Worm (Caenorhabditis elegans) whole organism, young adult: Measurements from ENCODE around the gene F58E1.13.

Experiments
- B0035.1 ChIP-seq: sonication (generic microtip); optimal IDR thresholded peaks from 2 replicates; lab custom pipeline; 2016; ENCODE audit warnings: missing genetic modification characterization, mild to moderate bottlenecking, missing compliant biosample characterization, missing genotype, missing genetic modification reagents
- B0336.3 ChIP-seq: fragments of 200-800 bp; sonication (Bioruptor generic); IDR thresholded peaks from 2 replicates; pipeline ENCODE4 v1.3.6; 2022; ENCODE audit warnings: missing genetic modification characterization, missing compliant biosample characterization
- F23B12.7 ChIP-seq: sonication (generic microtip); optimal IDR thresholded peaks from 2 replicates; lab custom pipeline; 2017; ENCODE audit warnings: missing genetic modification characterization, mild to moderate bottlenecking, missing compliant biosample characterization, antibody characterized with exemption, moderate library complexity; ENCODE audit not compliant: insufficient read depth
- F37B4.10 ChIP-seq: fragments of 200-800 bp; sonication (Bioruptor generic); IDR thresholded peaks from 2 replicates; pipeline ENCODE4 v1.3.6; 2022; ENCODE audit warnings: missing genetic modification characterization, missing compliant biosample characterization
- F49E8.2 ChIP-seq: sonication (generic microtip); optimal IDR thresholded peaks from 3 replicates; lab custom pipeline; 2017; ENCODE audit warnings: missing genetic modification characterization, mild to moderate bottlenecking, missing compliant biosample characterization, antibody characterized with exemption, moderate library complexity; ENCODE audit not compliant: insufficient read depth
- K12H6.12 ChIP-seq: fragments of 200-800 bp; sonication (Bioruptor generic); optimal IDR thresholded peaks from 2 replicates; lab custom pipeline; 2018; ENCODE audit warnings: mild to moderate bottlenecking, missing genetic modification characterization, missing compliant biosample characterization
- Y67H2A.10 ChIP-seq: fragments of 200-800 bp; sonication (Bioruptor generic); conservative IDR thresholded peaks from 2 replicates; pipeline ENCODE4 v1.3.6; 2022; ENCODE audit warnings: missing genetic modification reagents, missing genetic modification characterization, missing compliant biosample characterization
- ama-1 ChIP-seq, 3 experiments: fragments of 150-350 bp in 1 of 3; sonication (generic microtip) in 2 of 3; optimal IDR thresholded peaks; 2 replicates each; lab custom pipeline; 2014 to 2018; ENCODE audit warnings: missing biosample characterization in 2 of 3, missing genetic modification characterization in 2 of 3, missing genetic modification reagents in 2 of 3
- aptf-2 ChIP-seq: fragments of 200-800 bp; sonication (Bioruptor generic); conservative IDR thresholded peaks from 2 replicates; pipeline ENCODE4 v1.3.6; 2022; ENCODE audit warnings: missing genetic modification reagents, missing genetic modification characterization, missing compliant biosample characterization
- attf-3 ChIP-seq: fragments of 200-800 bp; sonication (Bioruptor generic); conservative IDR thresholded peaks from 2 replicates; pipeline ENCODE4 v1.3.6; 2022; ENCODE audit warnings: missing genetic modification reagents, missing genetic modification characterization, missing compliant biosample characterization
- bed-1 ChIP-seq: fragments of 200-800 bp; sonication (Bioruptor generic); IDR thresholded peaks from 2 replicates; pipeline ENCODE4 v1.3.6; 2022; ENCODE audit warnings: missing genetic modification reagents, missing genetic modification characterization, missing compliant biosample characterization
- ceh-79 ChIP-seq: sonication (generic microtip); optimal IDR thresholded peaks from 2 replicates; lab custom pipeline; 2017; ENCODE audit warnings: mild to moderate bottlenecking, missing genetic modification characterization, missing compliant biosample characterization
- chd-7 ChIP-seq: sonication (generic microtip); optimal IDR thresholded peaks from 2 replicates; lab custom pipeline; 2016; ENCODE audit warnings: mild to moderate bottlenecking, missing genetic modification characterization, moderate library complexity, missing compliant biosample characterization
- dpff-1 ChIP-seq: sonication (generic microtip); optimal IDR thresholded peaks from 2 replicates; lab custom pipeline; 2017; ENCODE audit warnings: mild to moderate bottlenecking, missing genetic modification characterization, missing compliant biosample characterization
- dpl-1 ChIP-seq: fragments of 150-350 bp; optimal IDR thresholded peaks from 2 replicates; lab custom pipeline; 2014; ENCODE audit warnings: missing biosample characterization, missing genetic modification reagents, missing genetic modification characterization
- efl-1 ChIP-seq: fragments of 150-350 bp; optimal IDR thresholded peaks from 2 replicates; lab custom pipeline; 2014; ENCODE audit warnings: missing biosample characterization, missing genetic modification reagents, missing genetic modification characterization
- ets-4 ChIP-seq: fragments of 200-800 bp; sonication (Bioruptor generic); optimal IDR thresholded peaks from 2 replicates; lab custom pipeline; 2018; ENCODE audit warnings: mild to moderate bottlenecking, missing genetic modification characterization, missing compliant biosample characterization
- him-1 ChIP-seq: sonication (generic microtip); optimal IDR thresholded peaks from 2 replicates; lab custom pipeline; 2016; ENCODE audit warnings: missing genotype, missing genetic modification reagents, missing genetic modification characterization, missing compliant biosample characterization
- hmg-1.2 ChIP-seq: fragments of 200-800 bp; sonication (Bioruptor generic); IDR thresholded peaks from 2 replicates; pipeline ENCODE4 v1.3.6; 2022; ENCODE audit warnings: missing genetic modification reagents, missing genetic modification characterization, missing compliant biosample characterization
- lag-1 ChIP-seq: fragments of 200-800 bp; sonication (Bioruptor generic); IDR thresholded peaks from 2 replicates; pipeline ENCODE4 v1.3.6; 2022; ENCODE audit warnings: missing genetic modification reagents, missing genetic modification characterization, missing compliant biosample characterization
- lin-26 ChIP-seq: fragments of 200-800 bp; sonication (Bioruptor generic); IDR thresholded peaks from 2 replicates; pipeline ENCODE4 v1.3.6; 2022; ENCODE audit warnings: missing genetic modification reagents, missing genetic modification characterization, missing compliant biosample characterization
- madf-3 ChIP-seq: fragments of 200-800 bp; sonication (Bioruptor generic); IDR thresholded peaks from 2 replicates; pipeline ENCODE4 v1.3.6; 2022; ENCODE audit warnings: missing genetic modification reagents, missing genetic modification characterization, missing compliant biosample characterization
- madf-6 ChIP-seq: fragments of 200-800 bp; sonication (Bioruptor generic); IDR thresholded peaks from 2 replicates; pipeline ENCODE4 v1.3.6; 2022; ENCODE audit warnings: missing genetic modification reagents, missing genetic modification characterization, missing compliant biosample characterization
- mes-4 ChIP-seq: sonication (generic microtip); optimal IDR thresholded peaks from 2 replicates; lab custom pipeline; 2016; ENCODE audit warnings: missing genotype, missing genetic modification characterization, missing compliant biosample characterization
- nhr-80 ChIP-seq: sonication (generic microtip); optimal IDR thresholded peaks from 2 replicates; lab custom pipeline; 2016; ENCODE audit warnings: missing genetic modification characterization, missing compliant biosample characterization
- rec-8 ChIP-seq, 2 experiments: sonication (generic microtip); optimal IDR thresholded peaks; 2 replicates each; lab custom pipeline; 2016; ENCODE audit warnings: mild to moderate bottlenecking in 2 of 2, missing genetic modification characterization in 2 of 2, missing genetic modification reagents in 2 of 2, missing genotype in 2 of 2, missing biosample characterization in 1 of 2, missing compliant biosample characterization in 1 of 2, moderate library complexity in 1 of 2
- snpc-1.3 ChIP-seq: sonication (generic microtip); optimal IDR thresholded peaks from 2 replicates; lab custom pipeline; 2017; ENCODE audit warnings: missing genetic modification characterization, mild to moderate bottlenecking, missing compliant biosample characterization, antibody characterized with exemption, moderate library complexity, missing genotype, missing genetic modification reagents; ENCODE audit not compliant: insufficient read depth
- tlf-1 ChIP-seq: fragments of 200-800 bp; sonication (Bioruptor generic); optimal IDR thresholded peaks from 2 replicates; lab custom pipeline; 2018; ENCODE audit warnings: mild to moderate bottlenecking, missing genetic modification characterization, missing compliant biosample characterization
- xnd-1 ChIP-seq: sonication (generic microtip); optimal IDR thresholded peaks from 2 replicates; lab custom pipeline; 2016; ENCODE audit warnings: missing genotype, missing genetic modification reagents, missing genetic modification characterization, missing compliant biosample characterization
- zfh-2 ChIP-seq: fragments of 200-800 bp; sonication (Bioruptor generic); conservative IDR thresholded peaks from 2 replicates; pipeline ENCODE4 v1.3.6; 2022; ENCODE audit warnings: missing genetic modification reagents, missing genetic modification characterization, missing compliant biosample characterization
- ztf-18 ChIP-seq: sonication (generic microtip); optimal IDR thresholded peaks from 2 replicates; lab custom pipeline; 2016; ENCODE audit warnings: missing genotype, mild to moderate bottlenecking, missing genetic modification characterization, missing compliant biosample characterization
- ztf-25 ChIP-seq: fragments of 200-800 bp; sonication (Bioruptor generic); IDR thresholded peaks from 2 replicates; pipeline ENCODE4 v1.3.6; 2022; ENCODE audit warnings: missing genetic modification reagents, missing genetic modification characterization, missing compliant biosample characterization

Gene F58E1.13

DNA sequence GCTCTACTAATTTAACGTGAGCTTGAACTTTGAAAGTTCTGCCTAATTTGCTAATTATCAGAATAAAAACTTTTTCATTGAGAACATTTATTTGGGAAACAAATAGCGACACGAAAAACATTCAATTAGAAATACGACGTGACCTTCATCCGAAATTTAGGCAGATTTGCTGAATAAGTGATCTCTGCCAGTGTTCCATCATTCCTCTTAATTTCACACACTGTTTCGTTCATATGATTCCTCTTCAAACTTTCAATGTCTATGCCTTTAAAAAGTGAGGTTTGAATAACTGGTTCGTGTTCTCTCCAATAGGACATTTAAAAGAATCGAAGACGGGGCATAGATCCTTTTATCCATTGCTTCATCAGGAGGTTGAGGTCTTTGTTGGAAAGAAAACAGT lies 45.2 kb downstream of the F58E1.13 start, which contains the start of gene fbxb-20 (continued):
- TF ChIP-seq ets-4 (GFP tag; lab: Kevin White, UChicago) = no peak

DNA sequence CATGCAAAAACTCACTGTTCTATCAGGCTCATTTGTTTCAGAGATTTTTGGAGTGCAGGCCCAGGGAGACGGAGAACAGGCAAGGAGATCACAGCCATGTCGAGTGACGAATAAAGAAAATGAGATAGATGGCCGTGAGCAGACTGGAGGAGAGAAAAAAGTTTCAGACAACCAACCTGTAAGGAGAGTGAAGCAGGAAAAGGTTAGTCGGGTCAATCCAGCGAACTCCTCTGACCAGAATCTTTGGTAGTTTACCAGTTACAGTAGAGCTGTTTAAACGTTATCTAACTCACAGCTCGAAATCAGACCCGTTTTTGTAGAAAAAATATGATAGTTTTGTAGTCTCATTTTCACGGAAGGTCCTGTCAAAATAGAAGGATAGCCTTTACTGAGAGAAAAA lies 46.9 kb downstream of the F58E1.13 start, which contains the start of gene fbxb-21:
Gene fbxb-21 (minus strand): TSS at position 101 of the 400 bp plus-strand sequence.
- no peak for TF ChIP-seq tlf-1 (GFP tag; lab: Kevin White, UChicago)
- no peak for TF ChIP-seq snpc-1.3 (tag; lab: Kevin White, UChicago)
- no peak for TF ChIP-seq F37B4.10 (GFP tag; lab: Robert Waterston, UW)
- TF ChIP-seq dpl-1 = no peak
- TF ChIP-seq ztf-18 = no peak
- TF ChIP-seq ceh-79 (tag; lab: Kevin White, UChicago) = no peak
- no peak for TF ChIP-seq madf-3 (GFP tag; lab: Robert Waterston, UW)
- no peak for TF ChIP-seq madf-6 (GFP tag; lab: Robert Waterston, UW)
- TF ChIP-seq dpff-1 = no peak
- no peak for TF ChIP-seq Y67H2A.10 (GFP tag; lab: Robert Waterston, UW)
- no peak for TF ChIP-seq lin-26
- TF ChIP-seq B0336.3 (GFP tag; lab: Robert Waterston, UW) = no peak
- no peak for TF ChIP-seq K12H6.12
- no peak for TF ChIP-seq rec-8 (tag; optimal IDR thresholded peaks at IDR 0.05; lab: Kevin White, UChicago)
- no peak for TF ChIP-seq efl-1 (GFP tag; lab: Kevin White, UChicago)
- no peak for TF ChIP-seq B0035.1 (tag; lab: Kevin White, UChicago)
- TF ChIP-seq attf-3 (GFP tag; lab: Robert Waterston, UW) = no peak
- no peak for TF ChIP-seq ztf-25 (GFP tag; lab: Robert Waterston, UW)
- TF ChIP-seq F23B12.7 = no peak
- no peak for TF ChIP-seq ama-1 (optimal IDR thresholded peaks at IDR 0.05; lab: Kevin White, UChicago)
- no peak for TF ChIP-seq ama-1 (GFP tag; optimal IDR thresholded peaks at IDR 0.05; lab: Kevin White, UChicago)

DNA sequence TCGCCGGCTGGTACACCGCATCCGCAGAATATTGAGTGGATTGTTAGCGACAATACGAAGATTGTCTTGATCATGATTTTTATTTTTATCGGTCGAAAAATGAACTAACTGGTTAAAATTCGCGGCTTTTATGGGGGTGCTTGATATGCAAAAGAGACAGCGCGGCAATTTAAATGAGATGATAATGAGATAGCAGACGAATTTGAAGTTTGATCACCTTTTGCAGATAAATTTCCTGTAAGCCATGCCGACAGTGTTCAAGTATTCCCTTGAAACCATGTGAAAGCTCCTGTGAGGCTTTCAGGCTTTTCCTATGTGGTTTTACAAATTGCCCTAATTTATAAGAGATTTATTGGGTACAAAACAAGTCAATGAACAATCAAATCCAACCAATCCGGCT lies 49.5 kb downstream of the F58E1.13 start, which contains the start of gene ZC204.17:
Gene ZC204.17 (minus strand): TSS at position 101 of the 400 bp plus-strand sequence.
- TF ChIP-seq chd-7 (tag; lab: Kevin White, UChicago) = no peak
- TF ChIP-seq aptf-2 (GFP tag; lab: Robert Waterston, UW) = no peak
- no peak for TF ChIP-seq mes-4
- no peak for TF ChIP-seq nhr-80 (tag; lab: Kevin White, UChicago)
- TF ChIP-seq him-1 (tag; lab: Kevin White, UChicago) = no peak
- TF ChIP-seq lag-1 (GFP tag; lab: Robert Waterston, UW) = no peak
- TF ChIP-seq xnd-1 (tag; lab: Kevin White, UChicago) = no peak
- no peak for TF ChIP-seq bed-1 (GFP tag; lab: Robert Waterston, UW)
- TF ChIP-seq F49E8.2 (tag; lab: Kevin White, UChicago) = no peak
- no peak for TF ChIP-seq dpff-1
- no peak for TF ChIP-seq hmg-1.2 (GFP tag; lab: Robert Waterston, UW)

DNA sequence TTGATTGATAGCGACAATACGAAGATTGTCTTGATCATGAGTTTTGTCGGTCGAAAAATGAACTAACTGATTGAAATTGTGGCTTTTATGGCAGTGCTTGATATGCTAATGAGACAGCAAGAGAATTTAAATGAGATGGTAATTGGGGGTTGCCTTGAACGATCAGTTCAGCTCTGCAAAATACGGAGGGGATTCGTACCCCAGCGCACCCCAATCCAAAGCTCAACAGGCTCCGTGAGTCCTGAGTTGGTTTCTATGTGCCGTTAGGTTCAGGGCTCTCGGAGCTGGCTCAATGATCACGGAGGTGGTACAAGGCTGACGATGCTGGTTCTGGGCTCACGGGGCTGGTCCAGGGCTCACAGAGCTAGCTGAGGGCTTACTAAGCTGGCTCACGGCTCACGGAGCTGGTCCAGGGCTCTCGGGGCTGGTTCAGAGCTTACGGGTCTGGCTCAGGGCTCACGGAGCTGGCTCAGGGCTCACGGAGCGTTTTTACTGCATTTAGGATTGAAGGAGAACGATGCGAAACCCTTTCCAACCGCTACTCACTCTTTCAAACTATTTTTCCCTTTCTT lies 50.8 kb downstream of the F58E1.13 start, which contains the start of gene ZC204.6:
Gene ZC204.6 (minus strand): TSS at position 51 of the 572 bp plus-strand sequence.
- TF ChIP-seq zfh-2 (GFP tag; lab: Robert Waterston, UW) (peak; percentile 84), K12H6.12 (no peak)
